Fruit fly (Drosophila melanogaster): Measurements from ENCODE around the gene Crag.
A peak's percentile ranks its signal among the peaks of the same experiment; 100 is the strongest.

Gene Crag

DNA sequence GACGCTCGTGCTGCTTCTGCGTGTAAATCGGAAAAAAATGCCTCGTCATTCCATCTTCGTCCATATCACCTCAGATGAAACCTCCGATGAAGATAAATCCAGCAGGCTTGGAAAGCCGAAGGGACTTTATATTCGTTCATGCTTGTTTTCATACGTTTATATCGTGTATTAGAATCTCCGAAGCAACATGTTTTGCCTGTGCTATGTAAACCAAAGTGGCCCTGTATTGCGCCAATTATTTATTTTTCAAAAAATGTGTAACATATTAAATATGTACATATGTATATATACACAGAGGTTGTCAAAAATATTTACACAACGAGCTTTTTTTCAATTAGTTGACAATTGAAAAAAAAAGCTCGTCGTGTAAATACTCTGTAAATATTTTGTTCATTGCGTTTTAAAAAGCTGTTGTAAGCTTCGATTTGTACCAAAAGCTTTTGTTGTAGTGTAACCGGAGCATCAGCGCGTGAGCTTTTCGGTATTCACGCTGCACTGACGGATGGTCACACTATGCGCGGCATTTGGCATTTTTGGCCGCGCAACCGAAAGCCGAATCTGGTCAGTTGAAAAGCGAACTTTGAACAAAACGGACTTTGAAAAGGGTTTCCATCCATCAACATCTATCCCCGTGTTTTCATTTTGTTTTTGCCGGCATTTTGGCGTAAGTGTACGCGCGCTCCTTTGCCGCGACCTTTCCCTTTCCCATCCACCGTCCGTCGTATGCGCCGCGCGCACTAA is 17.9 kb upstream of the Crag start, which contains the start of gene CG12065 (continued):
- no peak for TF ChIP-seq CG4404 (GFP tag; IDR thresholded peaks at IDR 0.05)
- 0 out of 2 replicates have a peak, but pooled peaks have one; percentile 20 for TF ChIP-seq CG42726 (GFP tag; IDR thresholded peaks at IDR 0.05; ENCODE audit: partially characterized antibody)
- TF ChIP-seq exex (tag; optimal IDR thresholded peaks at IDR 0.05), result peak; percentile 65
- TF ChIP-seq bcd (GFP tag; optimal IDR thresholded peaks at IDR 0.05), result peak; percentile 10
- no peak for TF ChIP-seq CG12391 (tag; optimal IDR thresholded peaks at IDR 0.05)
- no peak for TF ChIP-seq CG12155 (GFP tag; optimal IDR thresholded peaks at IDR 0.05)
- no peak for TF ChIP-seq CG1647 (GFP tag; optimal IDR thresholded peaks at IDR 0.05)
- TF ChIP-seq gem (tag; optimal IDR thresholded peaks at IDR 0.05), result peak; percentile 62
- TF ChIP-seq Nf-YB (GFP tag; optimal IDR thresholded peaks at IDR 0.05), result peak; percentile 54
- peak; percentile 59 for TF ChIP-seq CG13296 (GFP tag; optimal IDR thresholded peaks at IDR 0.05)
- no peak for TF ChIP-seq CG16813 (GFP tag; IDR thresholded peaks at IDR 0.05; ENCODE audit: partially characterized antibody)
- TF ChIP-seq CG10366 (GFP tag; IDR thresholded peaks at IDR 0.05), result peak; percentile 52; the same call in 1 of the 2 replicates
- peak; percentile 39 for TF ChIP-seq Sox100B (GFP tag; optimal IDR thresholded peaks at IDR 0.05)
- no peak for TF ChIP-seq CG10565 (GFP tag; optimal IDR thresholded peaks at IDR 0.05)

DNA sequence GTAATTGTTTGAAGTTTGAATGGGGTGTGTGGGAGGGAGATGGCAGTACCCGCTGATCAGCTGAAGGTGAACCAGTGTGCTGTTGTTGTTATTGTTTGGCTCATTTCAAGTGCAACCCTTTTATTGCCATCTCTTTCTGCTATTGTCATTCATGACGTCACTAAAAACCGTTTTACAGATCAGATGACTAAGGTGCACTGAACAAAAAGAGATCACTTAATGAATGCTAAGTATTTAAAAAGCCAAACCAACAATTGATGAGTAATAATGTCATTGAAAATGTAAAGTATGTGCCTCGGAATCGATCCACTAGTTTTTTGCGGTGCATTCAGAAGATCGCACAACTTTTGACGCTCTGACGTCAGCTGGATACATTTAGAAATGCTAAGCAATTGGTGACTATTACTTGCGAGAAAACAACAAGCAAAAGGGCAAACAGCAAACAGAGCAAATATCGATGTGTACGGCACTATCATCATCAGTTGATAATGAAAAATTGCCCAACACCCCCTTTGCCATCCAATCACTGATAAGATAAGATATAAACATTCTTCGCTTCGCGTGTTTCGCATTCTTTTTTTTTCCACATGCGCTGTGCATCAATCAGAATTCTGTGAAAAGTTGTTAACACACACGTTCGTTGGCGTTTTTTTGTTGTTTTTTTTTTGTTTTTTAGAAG is 17.0 kb upstream of the Crag start:
- TF ChIP-seq cg (GFP tag; optimal IDR thresholded peaks at IDR 0.05) (no peak), CG10209 (GFP tag; optimal IDR thresholded peaks at IDR 0.05) (peak; percentile 13), Abd-B (GFP tag; optimal IDR thresholded peaks at IDR 0.05) (peak; percentile 15), H2.0 (GFP tag; IDR thresholded peaks at IDR 0.05) (0 out of 2 replicates have a peak, but pooled peaks have one; percentile 31), Ets97D (GFP tag; optimal IDR thresholded peaks at IDR 0.05) (no peak), pan (optimal IDR thresholded peaks at IDR 0.05) (no peak), pan (GFP tag; optimal IDR thresholded peaks at IDR 0.05 in 1 of 2, IDR thresholded peaks at IDR 0.05 in 1 of 2) (peak in 1 of 2 experiments; percentile 50), emc (GFP tag; optimal IDR thresholded peaks at IDR 0.05) (no peak), pita (GFP tag; optimal IDR thresholded peaks at IDR 0.05) (no peak), Ets65A (GFP tag) (peak; percentile 62), NFAT (GFP tag; IDR thresholded peaks at IDR 0.05) (no peak; the same call in 1 of the 2 replicates), H15 (GFP tag; IDR thresholded peaks at IDR 0.05) (no peak), Fer1 (GFP tag; optimal IDR thresholded peaks at IDR 0.05) (no peak), fu2 (GFP tag; optimal IDR thresholded peaks at IDR 0.05) (no peak), amos (GFP tag; IDR thresholded peaks at IDR 0.05; ENCODE audit: partially characterized antibody) (no peak), stwl (tag; optimal IDR thresholded peaks at IDR 0.05) (no peak), Bdp1 (GFP tag; optimal IDR thresholded peaks at IDR 0.05) (no peak), D (optimal IDR thresholded peaks at IDR 0.05) (no peak), D (GFP tag; optimal IDR thresholded peaks at IDR 0.05) (peak; percentile 19), CG12155 (GFP tag; optimal IDR thresholded peaks at IDR 0.05) (peak; percentile 1), CG14860 (GFP tag; IDR thresholded peaks at IDR 0.05; ENCODE audit: partially characterized antibody) (no peak), ash1 (GFP tag; optimal IDR thresholded peaks at IDR 0.05) (no peak), lilli (GFP tag; optimal IDR thresholded peaks at IDR 0.05) (peak; percentile 19), Lpt (GFP tag; optimal IDR thresholded peaks at IDR 0.05) (no peak), hbn (GFP tag; IDR thresholded peaks at IDR 0.05; ENCODE audit: partially characterized antibody) (no peak), CG12391 (tag; optimal IDR thresholded peaks at IDR 0.05) (peak; percentile 52), usp (GFP tag; optimal IDR thresholded peaks at IDR 0.05) (no peak), CG10979 (tag; optimal IDR thresholded peaks at IDR 0.05) (peak; percentile 11), CG15479 (GFP tag; optimal IDR thresholded peaks at IDR 0.05) (peak; percentile 36), CG18619 (GFP tag; optimal IDR thresholded peaks at IDR 0.05) (no peak), CG8765 (GFP tag; IDR thresholded peaks at IDR 0.05) (no peak), B-H1 (GFP tag; IDR thresholded peaks at IDR 0.05) (no peak), Six4 (GFP tag; optimal IDR thresholded peaks at IDR 0.05) (no peak), CG8281 (tag; optimal IDR thresholded peaks at IDR 0.05) (no peak), ap (GFP tag; IDR thresholded peaks at IDR 0.05) (no peak), CG1792 (GFP tag; optimal IDR thresholded peaks at IDR 0.05) (no peak)

Measured in whole organism, embryonic.